Fruit fly (Drosophila melanogaster): ENCODE measurements around the gene C1GalTA.

Gene C1GalTA

DNA sequence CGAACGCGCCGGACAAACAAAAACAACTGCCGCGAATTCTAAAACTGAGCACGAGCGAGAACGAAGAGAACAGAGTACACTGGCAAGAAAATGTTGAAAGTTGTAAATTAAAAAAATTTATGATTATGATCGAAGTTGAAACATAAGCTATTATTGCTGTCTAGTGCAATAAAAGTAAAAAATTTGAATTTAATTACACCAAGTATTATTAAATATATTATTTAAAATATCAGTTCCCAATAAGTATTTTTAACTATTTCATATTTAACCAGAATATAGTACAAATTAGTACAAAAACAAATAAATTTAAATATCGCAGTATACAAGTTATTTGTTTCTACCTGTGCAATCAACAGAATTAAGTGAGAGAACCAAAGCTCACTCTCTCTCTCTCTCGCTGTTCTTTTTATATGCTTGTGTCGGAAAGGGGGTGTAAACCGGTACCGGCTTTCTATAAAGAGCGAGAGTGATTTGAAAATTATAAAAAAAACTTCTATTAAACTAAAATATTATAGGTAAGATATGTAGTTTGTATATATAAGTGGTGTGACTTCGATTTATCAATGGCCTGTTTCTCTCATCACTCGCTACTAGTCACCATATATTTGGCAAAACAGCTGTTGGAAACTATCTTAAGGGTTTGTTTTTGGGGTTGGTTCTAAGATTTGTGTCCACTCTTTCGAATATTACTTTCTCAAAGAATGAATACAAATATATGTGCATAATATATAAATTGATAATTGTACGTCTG lies at the start of gene C1GalTA (continued):
- TF ChIP-seq CG30020 (tag; optimal IDR thresholded peaks at IDR 0.05) (peak; percentile 92), HmgZ (tag; optimal IDR thresholded peaks at IDR 0.05) (peak; percentile 96), CG3065 (GFP tag; optimal IDR thresholded peaks at IDR 0.05) (peak; percentile 87), D19A (tag; optimal IDR thresholded peaks at IDR 0.05) (peak; percentile 98), Neu2 (GFP tag; optimal IDR thresholded peaks at IDR 0.05; ENCODE audit: borderline replicate concordance) (no peak), CG6765 (GFP tag; optimal IDR thresholded peaks at IDR 0.05) (peak; percentile 98), bigmax (GFP tag; optimal IDR thresholded peaks at IDR 0.05) (no peak), Mrtf (GFP tag; IDR thresholded peaks at IDR 0.05) (peak; percentile 90; the same call in 2 of the 3 replicates), CG10979 (tag; optimal IDR thresholded peaks at IDR 0.05) (peak; percentile 100), sob (GFP tag; IDR thresholded peaks at IDR 0.05) (peak; percentile 95), Hmr (GFP tag; optimal IDR thresholded peaks at IDR 0.05) (peak; percentile 99), CG14860 (GFP tag; IDR thresholded peaks at IDR 0.05; ENCODE audit: partially characterized antibody) (no peak), kah (GFP tag; optimal IDR thresholded peaks at IDR 0.05) (peak; percentile 95), CG18476 (GFP tag; optimal IDR thresholded peaks at IDR 0.05) (peak; percentile 87), CG7745 (tag; optimal IDR thresholded peaks at IDR 0.05) (peak; percentile 35), Dip3 (GFP tag; optimal IDR thresholded peaks at IDR 0.05) (peak; percentile 50), Mad (GFP tag; optimal IDR thresholded peaks at IDR 0.05) (peak; percentile 57), trh (GFP tag; optimal IDR thresholded peaks at IDR 0.05) (peak; percentile 91), Doc3 (GFP tag; IDR thresholded peaks at IDR 0.05; ENCODE audit: partially characterized antibody) (no peak), ranshi (GFP tag; IDR thresholded peaks at IDR 0.05) (peak; percentile 95), Sox102F (GFP tag; optimal IDR thresholded peaks at IDR 0.05) (peak; percentile 98), CG18262 (tag; optimal IDR thresholded peaks at IDR 0.05) (peak; percentile 100), phol (tag; optimal IDR thresholded peaks at IDR 0.05) (peak; percentile 99), CG13894 (tag; optimal IDR thresholded peaks at IDR 0.05) (peak; percentile 96), CG16863 (GFP tag; optimal IDR thresholded peaks at IDR 0.05) (peak; percentile 56), nmo (GFP tag; optimal IDR thresholded peaks at IDR 0.05) (peak; percentile 100), CHES-1-like (GFP tag; optimal IDR thresholded peaks at IDR 0.05) (peak; percentile 78), Jarid2 (GFP tag; optimal IDR thresholded peaks at IDR 0.05) (peak; percentile 89), NC2α (GFP tag; optimal IDR thresholded peaks at IDR 0.05) (no peak), croc (GFP tag; conservative IDR thresholded peaks at IDR 0.05) (peak; percentile 96), CG15514 (GFP tag; optimal IDR thresholded peaks at IDR 0.05) (peak; percentile 91), dmrt99B (tag; optimal IDR thresholded peaks at IDR 0.05) (peak; percentile 99), Six4 (GFP tag; optimal IDR thresholded peaks at IDR 0.05) (peak; percentile 96), en (GFP tag; optimal IDR thresholded peaks at IDR 0.05) (peak; percentile 17), CG11504 (tag; optimal IDR thresholded peaks at IDR 0.05) (peak; percentile 98), Bdp1 (GFP tag; optimal IDR thresholded peaks at IDR 0.05) (peak; percentile 31), CG17186 (GFP tag; optimal IDR thresholded peaks at IDR 0.05) (peak; percentile 60), Max (GFP tag; optimal IDR thresholded peaks at IDR 0.05) (peak; percentile 90), CG16815 (GFP tag; optimal IDR thresholded peaks at IDR 0.05) (peak; percentile 94), prd (optimal IDR thresholded peaks at IDR 0.05) (no peak), prd (GFP tag; IDR thresholded peaks at IDR 0.05) (peak; percentile 95), ttk (GFP tag; IDR thresholded peaks at IDR 0.05) (peak; percentile 96), CG30431 (GFP tag; optimal IDR thresholded peaks at IDR 0.05) (peak; percentile 86), shn (GFP tag; optimal IDR thresholded peaks at IDR 0.05) (peak; percentile 63), Aef1 (GFP tag; IDR thresholded peaks at IDR 0.05) (peak; percentile 91), slbo (GFP tag; IDR thresholded peaks at IDR 0.05) (peak; percentile 95), jigr1 (GFP tag; IDR thresholded peaks at IDR 0.05) (peak; percentile 89), al (GFP tag; IDR thresholded peaks at IDR 0.05) (peak; percentile 93), Deaf1 (tag; optimal IDR thresholded peaks at IDR 0.05) (peak; percentile 93)

Data from whole organism, embryonic.